Worm (Caenorhabditis elegans) whole organism, late embryonic: ENCODE measurements around the gene pag-3.

ENCODE experiments used
- C38D4.7 ChIP-seq: fragments of 200-800 bp; sonication (Bioruptor generic); optimal IDR thresholded peaks from 2 replicates; lab custom pipeline; 2018; ENCODE audit warnings: mild to moderate bottlenecking, missing genetic modification characterization, moderate library complexity, missing compliant biosample characterization
- F13H6.1 ChIP-seq: sonication (generic microtip); optimal IDR thresholded peaks from 2 replicates; lab custom pipeline; 2016; ENCODE audit warnings: missing genetic modification characterization, missing compliant biosample characterization
- ceh-9 ChIP-seq: sonication (generic microtip); optimal IDR thresholded peaks from 2 replicates; lab custom pipeline; 2016; ENCODE audit warnings: mild to moderate bottlenecking, missing genetic modification characterization, inconsistent platforms, missing compliant biosample characterization
- dmd-4 ChIP-seq: sonication (generic microtip); optimal IDR thresholded peaks from 2 replicates; lab custom pipeline; 2016; ENCODE audit warnings: borderline replicate concordance, missing genetic modification characterization, missing compliant biosample characterization
- elt-2 ChIP-seq: sonication (generic microtip); optimal IDR thresholded peaks from 2 replicates; lab custom pipeline; 2016; ENCODE audit warnings: missing genetic modification reagents, missing genetic modification characterization, missing compliant biosample characterization
- eyg-1 ChIP-seq: sonication (generic microtip); optimal IDR thresholded peaks from 2 replicates; lab custom pipeline; 2016; ENCODE audit warnings: missing genotype, missing genetic modification characterization, missing compliant biosample characterization
- fkh-10 ChIP-seq: fragments of 150-350 bp; optimal IDR thresholded peaks from 2 replicates; lab custom pipeline; 2014; ENCODE audit warnings: missing biosample characterization, missing genetic modification reagents, missing genetic modification characterization
- hlh-30 ChIP-seq: sonication (generic microtip); optimal IDR thresholded peaks from 2 replicates; lab custom pipeline; 2017; ENCODE audit warnings: antibody characterized with exemption, missing genetic modification characterization, missing compliant biosample characterization; ENCODE audit not compliant: insufficient read depth
- pat-9 ChIP-seq: fragments of 200-800 bp; sonication (Bioruptor generic); optimal IDR thresholded peaks from 2 replicates; lab custom pipeline; 2018; ENCODE audit warnings: mild to moderate bottlenecking, missing genetic modification characterization, moderate library complexity, missing compliant biosample characterization
- pha-4 ChIP-seq: fragments of 150-350 bp; optimal IDR thresholded peaks from 2 replicates; lab custom pipeline; 2018; ENCODE audit warnings: missing biosample characterization, missing genetic modification reagents, missing genetic modification characterization
- pqm-1 ChIP-seq: sonication (generic microtip); optimal IDR thresholded peaks from 2 replicates; lab custom pipeline; 2016; ENCODE audit warnings: missing genetic modification characterization, missing compliant biosample characterization
- sox-2 ChIP-seq: fragments of 200-800 bp; sonication (Bioruptor generic); IDR thresholded peaks from 2 replicates; pipeline ENCODE4 v1.3.6; 2022; ENCODE audit warnings: missing genetic modification reagents, missing genetic modification characterization, missing compliant biosample characterization
- ztf-16 ChIP-seq: sonication (generic microtip); optimal IDR thresholded peaks from 2 replicates; lab custom pipeline; 2017; ENCODE audit warnings: missing genetic modification characterization, missing compliant biosample characterization

DNA sequence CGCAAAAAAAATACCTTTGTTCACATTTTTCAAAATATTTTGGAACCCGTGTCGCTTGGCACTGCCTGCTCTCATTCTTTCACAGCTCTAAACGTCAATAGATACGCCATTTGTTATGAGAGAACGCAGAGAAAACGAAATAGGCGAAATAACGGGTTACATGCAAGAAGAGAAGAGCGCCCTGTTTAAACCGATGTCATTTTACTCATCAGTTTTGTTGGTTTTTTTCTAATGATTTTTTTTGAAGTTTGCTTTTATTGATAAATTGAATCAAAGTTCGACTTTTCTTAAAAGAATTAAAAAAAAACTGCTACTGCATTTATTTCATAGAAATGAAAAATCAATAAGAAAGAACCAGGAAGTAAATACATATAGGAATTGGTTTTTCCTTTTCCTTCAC is 24.3 kb upstream of the pag-3 start:
- TF ChIP-seq ztf-16 (tag; lab: Kevin White, UChicago) (no peak), elt-2 (no peak), F13H6.1 (no peak), C38D4.7 (GFP tag; lab: Kevin White, UChicago) (no peak), pqm-1 (tag; lab: Kevin White, UChicago) (no peak), fkh-10 (GFP tag; lab: Kevin White, UChicago) (no peak), eyg-1 (tag; lab: Kevin White, UChicago) (no peak), hlh-30 (tag; lab: Kevin White, UChicago) (no peak), ceh-9 (tag; lab: Kevin White, UChicago) (no peak), pha-4 (tag; lab: Kevin White, UChicago) (no peak), pat-9 (tag; lab: Kevin White, UChicago) (no peak), sox-2 (GFP tag; lab: Robert Waterston, UW) (no peak), dmd-4 (no peak)
